Fruit fly (Drosophila melanogaster) whole organism, embryonic: Measurements from ENCODE around the gene GILT3.

ENCODE experiments used
- Awh ChIP-seq: fragments of 200-800 bp; sonication (Bioruptor generic); IDR thresholded peaks from 2 replicates; pipeline ENCODE4, ENCODE4 v1.3.6; 2022; ENCODE audit warnings: missing biosample characterization, missing genetic modification characterization
- Bgb ChIP-seq: fragments of 200-800 bp; sonication (Bioruptor generic); IDR thresholded peaks from 2 replicates; pipeline ENCODE4 v1.3.6; 2022; ENCODE audit warnings: missing biosample characterization, missing genetic modification characterization; ENCODE audit not compliant: partially characterized antibody
- CG10147 ChIP-seq: fragments of 200-800 bp; sonication (Bioruptor generic); optimal IDR thresholded peaks from 2 replicates; lab custom pipeline; 2019; ENCODE audit warnings: missing biosample characterization, mild to moderate bottlenecking, missing genetic modification characterization, moderate library complexity
- CG10267 ChIP-seq: fragments of 200-800 bp; sonication (Bioruptor generic); optimal IDR thresholded peaks from 2 replicates; lab custom pipeline; 2018; ENCODE audit warnings: missing biosample characterization, mild to moderate bottlenecking, missing genetic modification characterization, moderate library complexity
- CG10565 ChIP-seq: fragments of 200-800 bp; sonication (Bioruptor generic); optimal IDR thresholded peaks from 3 replicates; lab custom pipeline; 2016; ENCODE audit warnings: missing biosample characterization, mild to moderate bottlenecking, missing genetic modification characterization
- CG11398 ChIP-seq: fragments of 200-800 bp; sonication (Bioruptor generic); optimal IDR thresholded peaks from 2 replicates; lab custom pipeline; 2016; ENCODE audit warnings: missing biosample characterization, missing genetic modification characterization
- CG12219 ChIP-seq: fragments of 200-800 bp; sonication (Bioruptor generic); optimal IDR thresholded peaks from 3 replicates; lab custom pipeline; 2018; ENCODE audit warnings: missing biosample characterization, mild to moderate bottlenecking, missing genetic modification characterization
- CG12769 ChIP-seq: fragments of 200-800 bp; sonication (Bioruptor generic); optimal IDR thresholded peaks from 2 replicates; lab custom pipeline; 2019; ENCODE audit warnings: missing biosample characterization, mild to moderate bottlenecking, missing genetic modification characterization, moderate library complexity
- CG15011 ChIP-seq: fragments of 200-800 bp; sonication (Bioruptor generic); optimal IDR thresholded peaks from 3 replicates; lab custom pipeline; 2018; ENCODE audit warnings: missing biosample characterization, mild to moderate bottlenecking, missing genetic modification characterization
- CG17385 ChIP-seq: fragments of 200-800 bp; sonication (Bioruptor generic); optimal IDR thresholded peaks from 3 replicates; lab custom pipeline; 2018; ENCODE audit warnings: missing biosample characterization, mild to moderate bottlenecking, missing genetic modification characterization
- CG17612 ChIP-seq: fragments of 200-800 bp; sonication (Bioruptor generic); IDR thresholded peaks from 2 replicates; pipeline ENCODE4 v1.3.6; 2022; ENCODE audit warnings: missing biosample characterization, missing genetic modification characterization
- CG18599 ChIP-seq: fragments of 200-800 bp; sonication (Bioruptor generic); optimal IDR thresholded peaks from 3 replicates; lab custom pipeline; 2017; ENCODE audit warnings: missing biosample characterization, missing genetic modification characterization, mild to moderate bottlenecking, moderate library complexity, missing genetic modification reagents
- CG18619 ChIP-seq: fragments of 200-800 bp; sonication (Bioruptor generic); optimal IDR thresholded peaks from 3 replicates; lab custom pipeline; 2017; ENCODE audit warnings: missing biosample characterization, mild to moderate bottlenecking, missing genetic modification characterization
- CG2116 ChIP-seq: fragments of 200-800 bp; sonication (Bioruptor generic); optimal IDR thresholded peaks from 3 replicates; lab custom pipeline; 2018; ENCODE audit warnings: missing biosample characterization, mild to moderate bottlenecking, missing genetic modification characterization
- CG2875 ChIP-seq: fragments of 200-800 bp; sonication (Bioruptor generic); optimal IDR thresholded peaks from 2 replicates; lab custom pipeline; 2017; ENCODE audit warnings: missing biosample characterization, mild to moderate bottlenecking, missing genetic modification characterization, missing genetic modification reagents
- CG3726 ChIP-seq: fragments of 200-800 bp; sonication (Bioruptor generic); IDR thresholded peaks from 3 replicates; pipeline ENCODE4, ENCODE4 v1.3.6; 2022; ENCODE audit warnings: missing biosample characterization, missing genetic modification characterization
- CG3847 ChIP-seq: fragments of 200-800 bp; sonication (Bioruptor generic); IDR thresholded peaks from 2 replicates; pipeline ENCODE4 v1.3.6; 2022; ENCODE audit warnings: missing biosample characterization, missing genetic modification characterization
- CG42726 ChIP-seq: fragments of 200-800 bp; sonication (Bioruptor generic); IDR thresholded peaks from 2 replicates; pipeline ENCODE4 v1.3.6; 2022; ENCODE audit warnings: missing biosample characterization, missing genetic modification characterization; ENCODE audit not compliant: partially characterized antibody
- CG4328 ChIP-seq: fragments of 200-800 bp; sonication (Bioruptor generic); optimal IDR thresholded peaks from 3 replicates; lab custom pipeline; 2017; ENCODE audit warnings: missing biosample characterization, missing genetic modification reagents, missing genetic modification characterization
- CG4404 ChIP-seq: fragments of 200-800 bp; sonication (Bioruptor generic); IDR thresholded peaks from 2 replicates; pipeline ENCODE4 v1.3.6; 2022; ENCODE audit warnings: missing biosample characterization, missing genetic modification characterization
- CG4707 ChIP-seq: fragments of 200-800 bp; sonication (Bioruptor generic); optimal IDR thresholded peaks from 2 replicates; lab custom pipeline; 2018; ENCODE audit warnings: missing biosample characterization, mild to moderate bottlenecking, missing genetic modification characterization, moderate library complexity
- CG7357 ChIP-seq: fragments of 200-800 bp; sonication (Bioruptor generic); IDR thresholded peaks from 3 replicates; pipeline ENCODE4 v1.3.6; 2022; ENCODE audit warnings: missing biosample characterization, missing genetic modification characterization
- CG7963 ChIP-seq: fragments of 200-800 bp; sonication (Bioruptor generic); IDR thresholded peaks from 3 replicates; pipeline ENCODE4 v1.3.6; 2022; ENCODE audit warnings: missing biosample characterization, missing genetic modification characterization; ENCODE audit not compliant: partially characterized antibody
- CG8388 ChIP-seq: fragments of 200-800 bp; sonication (Bioruptor generic); optimal IDR thresholded peaks from 2 replicates; lab custom pipeline; 2019; ENCODE audit warnings: missing biosample characterization, mild to moderate bottlenecking, missing genetic modification characterization, moderate library complexity
- CG8478 ChIP-seq: fragments of >200 bp; optimal IDR thresholded peaks from 2 replicates; lab custom pipeline; 2018
- D ChIP-seq, 2 experiments: fragments of 200-800 bp in 1 of 2; fragments of >200 bp in 1 of 2; sonication (Bioruptor generic) in 1 of 2; optimal IDR thresholded peaks; 2 replicates in 1 of 2; 3 replicates in 1 of 2; lab custom pipeline; 2017; ENCODE audit warnings: mild to moderate bottlenecking in 1 of 2, missing biosample characterization in 1 of 2, missing genetic modification characterization in 1 of 2, missing genetic modification reagents in 1 of 2
- Doc3 ChIP-seq: fragments of 200-800 bp; sonication (Bioruptor generic); IDR thresholded peaks from 3 replicates; pipeline ENCODE4 v1.3.6; 2022; ENCODE audit warnings: missing biosample characterization, missing genetic modification characterization; ENCODE audit not compliant: partially characterized antibody
- Lhr ChIP-seq: fragments of 200-800 bp; sonication (Bioruptor generic); optimal IDR thresholded peaks from 3 replicates; lab custom pipeline; 2017; ENCODE audit warnings: mild to moderate bottlenecking, missing biosample characterization, missing genetic modification reagents, missing genetic modification characterization
- Trl ChIP-seq, 3 experiments: fragments of >200 bp in 2 of 3; fragments of 200-800 bp in 1 of 3; sonication (Bioruptor generic) in 1 of 3; optimal IDR thresholded peaks; 2 replicates in 1 of 3; 3 replicates in 2 of 3; lab custom pipeline; 2016 to 2017; ENCODE audit warnings: missing biosample characterization in 1 of 3, missing genetic modification characterization in 1 of 3
- YL-1 ChIP-seq: fragments of 200-800 bp; sonication (Bioruptor generic); optimal IDR thresholded peaks from 3 replicates; lab custom pipeline; 2017; ENCODE audit warnings: missing biosample characterization, mild to moderate bottlenecking, missing genetic modification characterization
- al ChIP-seq: fragments of 200-800 bp; sonication (Bioruptor generic); IDR thresholded peaks from 2 replicates; pipeline ENCODE4 v1.3.6; 2022; ENCODE audit warnings: missing biosample characterization, missing genetic modification characterization
- crol ChIP-seq: fragments of 200-800 bp; sonication (Bioruptor generic); IDR thresholded peaks from 2 replicates; pipeline ENCODE4 v1.3.6; 2022; ENCODE audit warnings: missing biosample characterization, missing genetic modification characterization
- ems ChIP-seq: fragments of 200-800 bp; sonication (Bioruptor generic); optimal IDR thresholded peaks from 3 replicates; lab custom pipeline; 2016; ENCODE audit warnings: missing biosample characterization, missing genetic modification characterization
- ewg ChIP-seq: fragments of 200-800 bp; sonication (Bioruptor generic); optimal IDR thresholded peaks from 3 replicates; lab custom pipeline; 2017; ENCODE audit warnings: mild to moderate bottlenecking, missing biosample characterization, missing genetic modification reagents, missing genetic modification characterization
- grn ChIP-seq: fragments of 200-800 bp; sonication (Bioruptor generic); optimal IDR thresholded peaks from 3 replicates; lab custom pipeline; 2017; ENCODE audit warnings: missing biosample characterization, missing genetic modification characterization
- gt ChIP-seq: fragments of 200-800 bp; sonication (Bioruptor generic); IDR thresholded peaks from 2 replicates; pipeline ENCODE4 v1.3.6; 2022; ENCODE audit warnings: missing biosample characterization, missing genetic modification characterization
- jing ChIP-seq: fragments of 200-800 bp; sonication (Bioruptor generic); optimal IDR thresholded peaks from 2 replicates; lab custom pipeline; 2018; ENCODE audit warnings: missing biosample characterization, mild to moderate bottlenecking, missing genetic modification characterization
- klu ChIP-seq: fragments of 200-800 bp; sonication (Bioruptor generic); IDR thresholded peaks from 2 replicates; pipeline ENCODE4 v1.3.6; 2022; ENCODE audit warnings: missing biosample characterization, missing genetic modification characterization
- lola ChIP-seq, 3 experiments: fragments of >200 bp in 2 of 3; fragments of 200-800 bp in 1 of 3; sonication (Bioruptor generic) in 1 of 3; optimal IDR thresholded peaks; 2 replicates each; lab custom pipeline; 2017 to 2019; ENCODE audit warnings: missing biosample characterization in 3 of 3, missing genetic modification characterization in 3 of 3, mild to moderate bottlenecking in 1 of 3, moderate library complexity in 1 of 3
- oc ChIP-seq: fragments of 200-800 bp; sonication (Bioruptor generic); optimal IDR thresholded peaks from 2 replicates; lab custom pipeline; 2018; ENCODE audit warnings: missing biosample characterization, mild to moderate bottlenecking, missing genetic modification characterization, moderate library complexity
- onecut ChIP-seq: fragments of 200-800 bp; sonication (Bioruptor generic); IDR thresholded peaks from 2 replicates; pipeline ENCODE4 v1.3.6; 2022; ENCODE audit warnings: missing biosample characterization, missing genetic modification characterization
- pfk ChIP-seq: fragments of 200-800 bp; sonication (Bioruptor generic); optimal IDR thresholded peaks from 2 replicates; lab custom pipeline; 2018; ENCODE audit warnings: missing biosample characterization, mild to moderate bottlenecking, missing genetic modification characterization, moderate library complexity
- pros ChIP-seq: fragments of 200-800 bp; sonication (Bioruptor generic); optimal IDR thresholded peaks from 3 replicates; lab custom pipeline; 2019; ENCODE audit warnings: missing biosample characterization, mild to moderate bottlenecking, missing genetic modification characterization, moderate library complexity
- ranshi ChIP-seq: fragments of 200-800 bp; sonication (Bioruptor generic); IDR thresholded peaks from 2 replicates; pipeline ENCODE4 v1.3.6; 2022; ENCODE audit warnings: missing biosample characterization, missing genetic modification characterization
- ro ChIP-seq: fragments of 200-800 bp; sonication (Bioruptor generic); IDR thresholded peaks from 2 replicates; pipeline ENCODE4 v1.3.6; 2022; ENCODE audit warnings: missing biosample characterization, missing genetic modification characterization
- seq ChIP-seq: fragments of 200-800 bp; sonication (Bioruptor generic); IDR thresholded peaks from 2 replicates; pipeline ENCODE4 v1.3.6; 2022; ENCODE audit warnings: missing biosample characterization, missing genetic modification characterization
- sna ChIP-seq: fragments of 200-800 bp; sonication (Bioruptor generic); IDR thresholded peaks from 2 replicates; pipeline ENCODE4 v1.3.6; 2022; ENCODE audit warnings: missing biosample characterization, missing genetic modification characterization; ENCODE audit not compliant: partially characterized antibody
- tgo ChIP-seq: fragments of 200-800 bp; sonication (Bioruptor generic); IDR thresholded peaks from 3 replicates; pipeline ENCODE4 v1.3.6; 2022; ENCODE audit warnings: missing biosample characterization, missing genetic modification characterization
- tio ChIP-seq: fragments of 200-800 bp; sonication (Bioruptor generic); optimal IDR thresholded peaks from 2 replicates; lab custom pipeline; 2017; ENCODE audit warnings: missing biosample characterization, missing genetic modification characterization, inconsistent platforms

Gene GILT3

DNA sequence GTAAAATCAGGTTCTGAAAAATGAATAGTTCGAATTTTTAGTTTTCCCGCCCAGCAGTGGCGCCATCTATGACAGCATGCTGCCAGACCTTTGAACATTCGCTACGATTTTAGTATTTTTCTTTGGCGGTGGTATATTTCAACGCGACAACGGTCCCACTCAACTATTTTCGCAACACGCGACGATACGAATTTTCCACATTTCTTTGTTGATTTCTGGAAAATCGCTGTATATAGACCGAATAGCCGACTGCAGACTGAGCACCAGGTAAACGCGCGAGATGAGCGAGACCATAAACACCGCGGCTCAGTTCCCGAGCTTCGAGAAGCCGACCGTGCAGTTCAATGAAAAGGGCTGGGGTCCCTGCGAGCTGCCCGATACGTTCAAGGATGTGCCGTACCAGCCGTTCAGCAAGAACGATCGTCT, 2.8 kb downstream of the GILT3 start, which contains the start of gene eIF3d1:
Gene eIF3d1 (plus strand): TSS at position 129 of the 426 bp plus-strand sequence.
- TF ChIP-seq grn = no peak
- TF ChIP-seq Awh = no peak
- peak; percentile 8 for TF ChIP-seq ems
- no peak for TF ChIP-seq crol (GFP tag; lab: Robert Waterston, UW)
- no peak for TF ChIP-seq pfk (GFP tag; lab: Kevin White, UChicago)
- TF ChIP-seq ewg (GFP tag; lab: Kevin White, UChicago) = peak; percentile 9
- TF ChIP-seq Doc3 (GFP tag; lab: Robert Waterston, UW) = no peak
- no peak for TF ChIP-seq CG12769 (tag; lab: Kevin White, UChicago)
- TF ChIP-seq jing (GFP tag; lab: Kevin White, UChicago) = no peak
- no peak for TF ChIP-seq CG4328 (GFP tag; lab: Kevin White, UChicago)
- TF ChIP-seq CG8478 (lab: Kevin White, UChicago) = no peak
- TF ChIP-seq Bgb (GFP tag; lab: Robert Waterston, UW) = peak; percentile 21; the same call in 1 of the 2 replicates
- TF ChIP-seq CG10147 = no peak
- TF ChIP-seq oc (tag; lab: Kevin White, UChicago) = no peak
- TF ChIP-seq lola (GFP tag; optimal IDR thresholded peaks at IDR 0.05; lab: Kevin White, UChicago) = no peak
- TF ChIP-seq CG4707 (GFP tag; lab: Kevin White, UChicago) = no peak
- TF ChIP-seq gt (GFP tag; lab: Robert Waterston, UW) = no peak
- no peak for TF ChIP-seq CG3726 (GFP tag; lab: Robert Waterston, UW)
- no peak for TF ChIP-seq CG17385
- no peak for TF ChIP-seq CG8388 (GFP tag; lab: Kevin White, UChicago)
- peak; percentile 58 for TF ChIP-seq CG10267 (tag; lab: Kevin White, UChicago)
- TF ChIP-seq al = no peak
- no peak for TF ChIP-seq CG17612 (GFP tag; lab: Robert Waterston, UW)
- no peak for TF ChIP-seq Trl (optimal IDR thresholded peaks at IDR 0.05; lab: Kevin White, UChicago)
- TF ChIP-seq Trl (GFP tag; optimal IDR thresholded peaks at IDR 0.05; lab: Kevin White, UChicago) = peak; percentile 11
- TF ChIP-seq CG42726 (GFP tag; lab: Robert Waterston, UW) = peak; percentile 5; the same call in 1 of the 2 replicates
- TF ChIP-seq Lhr (GFP tag; lab: Kevin White, UChicago) = peak; percentile 73
- TF ChIP-seq CG18619 (GFP tag; lab: Kevin White, UChicago) = no peak
- no peak for TF ChIP-seq CG7357 (GFP tag; lab: Robert Waterston, UW)
- TF ChIP-seq klu = no peak
- no peak for TF ChIP-seq CG18599 (GFP tag; lab: Kevin White, UChicago)
- no peak for TF ChIP-seq onecut
- TF ChIP-seq CG3847 (GFP tag; lab: Robert Waterston, UW) = peak; percentile 88
- TF ChIP-seq CG7963 (GFP tag; lab: Robert Waterston, UW) = no peak
- no peak for TF ChIP-seq ranshi (GFP tag; lab: Robert Waterston, UW)
- TF ChIP-seq YL-1 = peak; percentile 90
- TF ChIP-seq seq = no peak
- TF ChIP-seq CG15011 = no peak
- TF ChIP-seq sna (GFP tag; lab: Robert Waterston, UW) = no peak
- TF ChIP-seq tgo (GFP tag; lab: Robert Waterston, UW) = no peak
- TF ChIP-seq CG12219 = no peak
- TF ChIP-seq CG4404 (GFP tag; lab: Robert Waterston, UW) = no peak
- no peak for TF ChIP-seq D (optimal IDR thresholded peaks at IDR 0.05; lab: Kevin White, UChicago)
- TF ChIP-seq D (GFP tag; optimal IDR thresholded peaks at IDR 0.05; lab: Kevin White, UChicago) = no peak
- no peak for TF ChIP-seq ro
- TF ChIP-seq CG2875 (GFP tag; lab: Kevin White, UChicago) = no peak
- no peak for TF ChIP-seq pros (GFP tag; lab: Kevin White, UChicago)
- peak; percentile 51 for TF ChIP-seq CG2116 (GFP tag; lab: Kevin White, UChicago)
- no peak for TF ChIP-seq tio (GFP tag; lab: Kevin White, UChicago)
- no peak for TF ChIP-seq CG10565
- TF ChIP-seq CG11398 (GFP tag; lab: Kevin White, UChicago) = no peak
